Fruit fly (Drosophila melanogaster): ENCODE results near the gene CheA7a.

dm6 chrX:7340667-7341066, 37.3 kb upstream of the CheA7a start:
- no peak for TF ChIP-seq psq (optimal IDR thresholded peaks at IDR 0.05)
- TF ChIP-seq EcR (GFP tag; optimal IDR thresholded peaks at IDR 0.05) = no peak
- no peak for TF ChIP-seq Dll (optimal IDR thresholded peaks at IDR 0.05)

Measured in whole organism.